Fruit fly (Drosophila melanogaster) whole organism: Measurements from ENCODE around the gene DIP1.

ENCODE experiments used
- CG8478 ChIP-seq: fragments of >200 bp; optimal IDR thresholded peaks from 2 replicates; lab custom pipeline; 2018; ENCODE audit warnings: inconsistent platforms
- Dll ChIP-seq: fragments of >200 bp; optimal IDR thresholded peaks from 2 replicates; lab custom pipeline; 2017
- EcR ChIP-seq, 2 experiments: fragments of >200 bp; optimal IDR thresholded peaks; 2 replicates each; lab custom pipeline; 2017; ENCODE audit warnings: missing biosample characterization in 2 of 2, missing genetic modification characterization in 2 of 2, missing genetic modification reagents in 2 of 2
- pan ChIP-seq: fragments of >200 bp; optimal IDR thresholded peaks from 2 replicates; lab custom pipeline; 2017
- psq ChIP-seq: fragments of >200 bp; optimal IDR thresholded peaks from 2 replicates; lab custom pipeline; 2017
- usp ChIP-seq: fragments of >200 bp; optimal IDR thresholded peaks from 2 replicates; lab custom pipeline; 2017; ENCODE audit warnings: missing biosample characterization, missing genetic modification characterization, mixed read lengths

DIP1 gene

dm6 chrX:21604956-21605502 is 24.9 kb downstream of the DIP1 start, which contains the start of gene GCS2alpha:
GCS2alpha (minus strand) TSS chrX:21605264.
- TF ChIP-seq psq (lab: Kevin White, UChicago): no peak
- TF ChIP-seq pan (lab: Kevin White, UChicago): no peak
- no peak for TF ChIP-seq EcR (GFP tag; optimal IDR thresholded peaks at IDR 0.05; lab: Kevin White, UChicago)
- TF ChIP-seq Dll (lab: Kevin White, UChicago): no peak
- no peak for TF ChIP-seq CG8478 (lab: Kevin White, UChicago)
- no peak for TF ChIP-seq usp (GFP tag; lab: Kevin White, UChicago)

DNA sequence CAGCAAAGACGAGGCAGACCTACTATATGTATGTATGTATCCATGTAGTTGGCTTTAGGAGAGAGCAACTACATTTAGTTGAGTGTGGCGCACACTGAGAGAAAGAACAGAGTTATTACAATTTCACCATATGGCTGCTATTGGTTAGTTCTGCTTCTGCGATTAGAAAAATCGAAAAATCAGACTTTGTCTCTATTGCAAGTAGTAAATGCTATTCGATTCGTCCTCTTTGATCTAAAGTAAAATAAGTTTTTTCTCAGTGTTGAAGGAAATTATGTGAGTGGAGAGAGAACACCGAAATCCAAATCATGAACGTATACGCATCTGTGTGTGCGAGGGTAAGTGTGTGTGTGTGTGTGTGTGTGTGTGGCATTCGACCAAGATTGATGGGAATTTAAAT is 36.0 kb downstream of the DIP1 start:
- no peak for TF ChIP-seq CG8478 (lab: Kevin White, UChicago)
- TF ChIP-seq usp (GFP tag; lab: Kevin White, UChicago): no peak
- no peak for TF ChIP-seq psq (lab: Kevin White, UChicago)
- no peak for TF ChIP-seq EcR (GFP tag; optimal IDR thresholded peaks at IDR 0.05; lab: Kevin White, UChicago)
- TF ChIP-seq Dll (lab: Kevin White, UChicago): no peak
- TF ChIP-seq pan (lab: Kevin White, UChicago): no peak

DNA sequence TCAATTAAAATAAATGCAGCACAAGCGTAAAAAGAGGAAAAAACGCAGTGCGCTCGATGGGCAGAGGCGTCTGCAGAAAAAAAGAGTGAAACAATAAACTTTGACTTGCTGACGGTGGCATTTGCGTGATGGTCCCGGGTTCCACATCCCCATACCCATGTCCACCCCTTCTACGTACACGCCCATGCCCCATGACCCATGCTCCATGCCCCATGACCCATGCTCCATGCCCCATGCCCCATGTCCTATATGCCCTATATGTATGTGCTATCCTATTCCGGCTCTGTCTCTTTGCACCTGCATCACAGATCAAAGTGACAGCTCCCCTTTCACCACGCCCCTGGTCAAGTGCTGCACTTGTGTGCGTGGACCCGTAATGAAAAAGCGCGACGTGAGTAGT is 38.0 kb downstream of the DIP1 start:
- no peak for TF ChIP-seq EcR (GFP tag; optimal IDR thresholded peaks at IDR 0.05; lab: Kevin White, UChicago)
- no peak for TF ChIP-seq Dll (lab: Kevin White, UChicago)
- no peak for TF ChIP-seq CG8478 (lab: Kevin White, UChicago)
- TF ChIP-seq psq (lab: Kevin White, UChicago): no peak
- TF ChIP-seq usp (GFP tag; lab: Kevin White, UChicago): no peak
- no peak for TF ChIP-seq pan (lab: Kevin White, UChicago)

dm6 chrX:21589937-21590336 is 40.0 kb downstream of the DIP1 start:
- TF ChIP-seq pan (lab: Kevin White, UChicago) (no peak), psq (lab: Kevin White, UChicago) (no peak), EcR (GFP tag; optimal IDR thresholded peaks at IDR 0.05; lab: Kevin White, UChicago) (no peak), Dll (lab: Kevin White, UChicago) (no peak), CG8478 (lab: Kevin White, UChicago) (no peak), usp (GFP tag; lab: Kevin White, UChicago) (no peak)

DNA sequence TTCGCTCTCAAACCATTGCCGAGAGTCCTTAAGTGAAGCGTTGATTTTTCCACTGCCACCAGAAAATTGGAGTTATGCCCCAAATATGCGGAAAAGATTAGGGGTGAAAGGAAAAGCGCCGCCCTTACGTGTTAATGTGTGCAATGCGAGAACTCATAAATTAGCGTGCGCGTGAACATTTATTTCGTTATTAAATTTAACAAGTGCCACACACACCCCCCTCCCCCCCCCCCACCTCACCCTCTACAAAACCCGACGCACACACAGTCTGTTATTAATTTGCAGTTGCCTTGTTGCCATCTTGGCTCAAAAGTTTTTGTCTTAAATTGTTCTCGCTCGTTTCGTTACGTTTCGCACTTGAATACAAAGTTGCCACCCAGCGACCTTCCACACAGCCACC is 41.9 kb downstream of the DIP1 start:
- no peak for TF ChIP-seq usp (GFP tag; lab: Kevin White, UChicago)
- no peak for TF ChIP-seq EcR (GFP tag; optimal IDR thresholded peaks at IDR 0.05; lab: Kevin White, UChicago)
- TF ChIP-seq pan (lab: Kevin White, UChicago): no peak
- no peak for TF ChIP-seq Dll (lab: Kevin White, UChicago)
- no peak for TF ChIP-seq CG8478 (lab: Kevin White, UChicago)
- no peak for TF ChIP-seq psq (lab: Kevin White, UChicago)
